Worm (Caenorhabditis elegans) whole organism, young adult: ENCODE data around the gene Y37E11AL.9.

Experiments
- B0261.1 ChIP-seq: sonication (generic microtip); optimal IDR thresholded peaks from 2 replicates; lab custom pipeline; 2016; ENCODE audit warnings: mild to moderate bottlenecking, missing genetic modification characterization, moderate library complexity, missing compliant biosample characterization
- F33H1.4 ChIP-seq: fragments of 200-800 bp; sonication (Bioruptor generic); IDR thresholded peaks from 2 replicates; pipeline ENCODE4 v1.3.6; 2022; ENCODE audit warnings: missing genetic modification reagents, missing genetic modification characterization, missing compliant biosample characterization
- T26A5.8 ChIP-seq: sonication (generic microtip); optimal IDR thresholded peaks from 2 replicates; lab custom pipeline; 2016; ENCODE audit warnings: missing genetic modification characterization, missing compliant biosample characterization
- athp-1 ChIP-seq: sonication (generic microtip); optimal IDR thresholded peaks from 2 replicates; lab custom pipeline; 2017; ENCODE audit warnings: mild to moderate bottlenecking, missing genetic modification characterization, missing compliant biosample characterization
- attf-6 ChIP-seq: fragments of 200-800 bp; sonication (Bioruptor generic); IDR thresholded peaks from 2 replicates; pipeline ENCODE4 v1.3.6; 2022; ENCODE audit warnings: missing genetic modification reagents, missing genetic modification characterization, missing compliant biosample characterization
- bed-1 ChIP-seq: fragments of 200-800 bp; sonication (Bioruptor generic); IDR thresholded peaks from 2 replicates; pipeline ENCODE4 v1.3.6; 2022; ENCODE audit warnings: missing genetic modification reagents, missing genetic modification characterization, missing compliant biosample characterization
- bed-2 ChIP-seq: fragments of 200-800 bp; sonication (Bioruptor generic); IDR thresholded peaks from 2 replicates; pipeline ENCODE4 v1.3.6; 2022; ENCODE audit warnings: missing genetic modification reagents, missing genetic modification characterization, missing compliant biosample characterization
- ccch-3 ChIP-seq: fragments of 200-800 bp; sonication (Bioruptor generic); optimal IDR thresholded peaks from 2 replicates; lab custom pipeline; 2018; ENCODE audit warnings: mild to moderate bottlenecking, missing genetic modification characterization, missing compliant biosample characterization
- ceh-79 ChIP-seq: sonication (generic microtip); optimal IDR thresholded peaks from 2 replicates; lab custom pipeline; 2017; ENCODE audit warnings: mild to moderate bottlenecking, missing genetic modification characterization, missing compliant biosample characterization
- ceh-91 ChIP-seq: fragments of 200-800 bp; sonication (Bioruptor generic); IDR thresholded peaks from 2 replicates; pipeline ENCODE4 v1.3.6; 2022; ENCODE audit warnings: missing genetic modification reagents, missing genetic modification characterization, missing compliant biosample characterization
- dox-1 ChIP-seq: fragments of 200-800 bp; sonication (Bioruptor generic); IDR thresholded peaks from 2 replicates; pipeline ENCODE4 v1.3.6; 2022; ENCODE audit warnings: missing genetic modification reagents, missing genetic modification characterization, missing compliant biosample characterization
- dpff-1 ChIP-seq: sonication (generic microtip); optimal IDR thresholded peaks from 2 replicates; lab custom pipeline; 2017; ENCODE audit warnings: mild to moderate bottlenecking, missing genetic modification characterization, missing compliant biosample characterization
- egrh-3 ChIP-seq: fragments of 200-800 bp; sonication (Bioruptor generic); IDR thresholded peaks from 2 replicates; pipeline ENCODE4 v1.3.6; 2022; ENCODE audit warnings: missing genetic modification reagents, missing genetic modification characterization, missing compliant biosample characterization
- fkh-3 ChIP-seq: sonication (generic microtip); optimal IDR thresholded peaks from 2 replicates; lab custom pipeline; 2016; ENCODE audit warnings: mild to moderate bottlenecking, missing genetic modification characterization, missing compliant biosample characterization
- hlh-12 ChIP-seq: sonication (generic microtip); optimal IDR thresholded peaks from 2 replicates; lab custom pipeline; 2016; ENCODE audit warnings: missing genetic modification characterization, missing compliant biosample characterization
- hmg-20 ChIP-seq: fragments of 200-800 bp; sonication (Bioruptor generic); IDR thresholded peaks from 2 replicates; pipeline ENCODE4 v1.3.6; 2022; ENCODE audit warnings: missing genetic modification reagents, missing genetic modification characterization, missing compliant biosample characterization
- lin-26 ChIP-seq: fragments of 200-800 bp; sonication (Bioruptor generic); IDR thresholded peaks from 2 replicates; pipeline ENCODE4 v1.3.6; 2022; ENCODE audit warnings: missing genetic modification reagents, missing genetic modification characterization, missing compliant biosample characterization
- lsy-27 ChIP-seq: sonication (generic microtip); optimal IDR thresholded peaks from 2 replicates; lab custom pipeline; 2017; ENCODE audit warnings: missing genetic modification characterization, mild to moderate bottlenecking, missing compliant biosample characterization, antibody characterized with exemption, missing genotype, borderline replicate concordance; ENCODE audit not compliant: insufficient read depth
- madf-10 ChIP-seq: sonication (generic microtip); optimal IDR thresholded peaks from 2 replicates; lab custom pipeline; 2016; ENCODE audit warnings: mild to moderate bottlenecking, missing genetic modification characterization, missing compliant biosample characterization
- madf-6 ChIP-seq: fragments of 200-800 bp; sonication (Bioruptor generic); IDR thresholded peaks from 2 replicates; pipeline ENCODE4 v1.3.6; 2022; ENCODE audit warnings: missing genetic modification reagents, missing genetic modification characterization, missing compliant biosample characterization
- mcd-1 ChIP-seq: fragments of 200-800 bp; sonication (Bioruptor generic); IDR thresholded peaks from 2 replicates; pipeline ENCODE4 v1.3.6; 2022; ENCODE audit warnings: missing genetic modification reagents, missing genetic modification characterization, missing compliant biosample characterization
- mxl-1 ChIP-seq: sonication (generic microtip); optimal IDR thresholded peaks from 2 replicates; lab custom pipeline; 2016; ENCODE audit warnings: missing genetic modification characterization, missing compliant biosample characterization
- nfya-1 ChIP-seq: sonication (generic microtip); optimal IDR thresholded peaks from 2 replicates; lab custom pipeline; 2017; ENCODE audit warnings: antibody characterized with exemption, missing compliant biosample characterization, missing genetic modification characterization, borderline replicate concordance; ENCODE audit not compliant: insufficient read depth
- nhr-120 ChIP-seq: fragments of 200-800 bp; sonication (Bioruptor generic); IDR thresholded peaks from 2 replicates; pipeline ENCODE4 v1.3.6; 2022; ENCODE audit warnings: missing genetic modification characterization, missing compliant biosample characterization
- pbrm-1 ChIP-seq: fragments of 200-800 bp; sonication (Bioruptor generic); IDR thresholded peaks from 2 replicates; pipeline ENCODE4 v1.3.6; 2022; ENCODE audit warnings: missing genetic modification reagents, missing genetic modification characterization, missing compliant biosample characterization
- pha-4 ChIP-seq: fragments of 150-350 bp; sonication (generic microtip); optimal IDR thresholded peaks from 2 replicates; lab custom pipeline; 2014; ENCODE audit warnings: missing biosample characterization, missing genetic modification reagents, missing genetic modification characterization
- sea-2 ChIP-seq: fragments of 200-800 bp; sonication (Bioruptor generic); IDR thresholded peaks from 2 replicates; pipeline ENCODE4 v1.3.6; 2022; ENCODE audit warnings: missing genetic modification characterization, missing compliant biosample characterization
- snpc-1.3 ChIP-seq: sonication (generic microtip); optimal IDR thresholded peaks from 2 replicates; lab custom pipeline; 2017; ENCODE audit warnings: missing genetic modification characterization, mild to moderate bottlenecking, missing compliant biosample characterization, antibody characterized with exemption, moderate library complexity, missing genotype, missing genetic modification reagents; ENCODE audit not compliant: insufficient read depth
- snpc-3.4 ChIP-seq: sonication (generic microtip); optimal IDR thresholded peaks from 2 replicates; lab custom pipeline; 2017; ENCODE audit warnings: missing genetic modification characterization, mild to moderate bottlenecking, missing compliant biosample characterization, antibody characterized with exemption, moderate library complexity, missing genotype, missing genetic modification reagents
- tlf-1 ChIP-seq: fragments of 200-800 bp; sonication (Bioruptor generic); optimal IDR thresholded peaks from 2 replicates; lab custom pipeline; 2018; ENCODE audit warnings: mild to moderate bottlenecking, missing genetic modification characterization, missing compliant biosample characterization
- xnd-1 ChIP-seq: sonication (generic microtip); optimal IDR thresholded peaks from 2 replicates; lab custom pipeline; 2016; ENCODE audit warnings: missing genotype, missing genetic modification reagents, missing genetic modification characterization, missing compliant biosample characterization
- zfh-2 ChIP-seq: fragments of 200-800 bp; sonication (Bioruptor generic); conservative IDR thresholded peaks from 2 replicates; pipeline ENCODE4 v1.3.6; 2022; ENCODE audit warnings: missing genetic modification reagents, missing genetic modification characterization, missing compliant biosample characterization
- ztf-6 ChIP-seq: fragments of 200-800 bp; sonication (Bioruptor generic); IDR thresholded peaks from 2 replicates; pipeline ENCODE4 v1.3.6; 2022; ENCODE audit warnings: missing genetic modification reagents, missing genetic modification characterization, missing compliant biosample characterization

Gene Y37E11AL.9

DNA sequence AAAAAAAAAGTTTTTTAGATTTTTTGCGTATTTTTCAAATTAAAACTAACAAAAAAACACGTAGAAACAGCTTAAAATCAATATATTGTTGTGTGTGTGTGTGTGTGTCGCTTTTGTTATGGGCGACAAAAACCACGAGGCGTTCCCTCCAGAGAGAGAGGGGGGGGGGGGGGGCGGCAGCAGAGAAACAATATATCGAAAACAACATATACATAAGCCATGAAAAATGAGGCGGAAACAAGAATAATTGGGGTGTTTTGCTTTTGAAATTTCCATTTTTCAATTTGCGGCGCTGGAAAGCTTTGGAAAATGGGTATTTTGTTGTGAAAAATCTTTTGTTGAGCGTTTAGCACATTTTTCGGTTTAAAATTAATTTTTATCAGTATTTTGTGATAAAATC is 24.9 kb upstream of the Y37E11AL.9 start, which contains the start of gene Y37E11AM.2:
Gene Y37E11AM.2 (minus strand): TSS at position 101 of the 400 bp plus-strand sequence.
- TF ChIP-seq T26A5.8 (no peak), zfh-2 (GFP tag; lab: Robert Waterston, UW) (0 out of 2 replicates have a peak, but pooled peaks have one; percentile 17)

ce11 chrIV:3722690-3723089 is 22.2 kb upstream of the Y37E11AL.9 start, which contains the start of gene Y37E11AM.4:
TSS of gene Y37E11AM.4 (minus strand) at chrIV:3722790.
- TF ChIP-seq hmg-20 (GFP tag; lab: Robert Waterston, UW) (no peak), pha-4 (tag; lab: Kevin White, UChicago) (no peak), sea-2 (no peak), B0261.1 (no peak), egrh-3 (GFP tag; lab: Robert Waterston, UW) (no peak), pbrm-1 (no peak), bed-1 (GFP tag; lab: Robert Waterston, UW) (no peak), lin-26 (GFP tag; lab: Robert Waterston, UW) (no peak), snpc-3.4 (tag; lab: Kevin White, UChicago) (no peak)

DNA sequence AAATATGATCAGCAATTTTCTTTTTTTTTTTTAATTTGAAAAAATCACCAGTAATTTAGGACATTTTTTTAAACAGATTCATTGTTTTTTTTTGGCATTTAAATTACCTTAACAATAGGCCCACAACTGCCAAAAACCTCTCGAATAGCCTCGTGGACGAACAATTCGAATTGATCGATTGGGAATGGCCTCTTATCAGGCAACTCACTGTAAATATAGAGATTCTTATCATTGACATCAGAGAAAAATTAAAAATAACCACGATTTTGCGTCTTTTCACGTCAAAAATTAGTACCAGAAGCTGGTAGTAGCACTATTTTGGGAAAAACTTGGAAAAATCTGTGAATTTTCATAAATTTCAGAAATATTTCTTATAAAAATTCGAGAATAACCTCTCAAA is 21.5 kb upstream of the Y37E11AL.9 start:
- no peak for TF ChIP-seq T26A5.8
- TF ChIP-seq ccch-3 = no peak
- TF ChIP-seq madf-6 (GFP tag; lab: Robert Waterston, UW) = no peak
- TF ChIP-seq dpff-1 = no peak
- no peak for TF ChIP-seq snpc-3.4 (tag; lab: Kevin White, UChicago)
- TF ChIP-seq bed-2 = no peak
- no peak for TF ChIP-seq attf-6 (GFP tag; lab: Robert Waterston, UW)
- no peak for TF ChIP-seq xnd-1
- TF ChIP-seq dox-1 (GFP tag; lab: Robert Waterston, UW) = no peak

DNA sequence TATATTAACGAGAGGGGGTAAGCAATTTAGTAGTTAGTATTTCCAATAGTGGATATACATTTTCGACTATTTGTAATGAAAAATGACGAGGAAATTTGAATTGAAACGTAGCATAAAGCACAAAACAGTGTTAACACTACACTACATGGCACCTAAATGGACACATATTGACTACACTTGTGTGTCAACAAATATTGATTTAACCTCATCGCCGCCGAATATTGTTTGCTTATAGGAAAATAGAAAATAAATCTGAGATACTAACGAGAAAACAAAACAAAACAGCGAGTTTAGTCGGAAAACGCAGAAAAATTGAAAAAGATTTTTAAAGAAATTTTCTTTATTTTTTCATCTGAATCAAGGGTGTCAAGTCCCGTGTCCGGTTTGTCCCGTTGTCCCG is 20.2 kb upstream of the Y37E11AL.9 start:
- TF ChIP-seq ceh-79 (tag; lab: Kevin White, UChicago) (no peak), F33H1.4 (no peak), ceh-91 (GFP tag; lab: Robert Waterston, UW) (no peak), nhr-120 (GFP tag; lab: Robert Waterston, UW) (no peak), nfya-1 (tag; lab: Kevin White, UChicago) (no peak), mcd-1 (GFP tag; lab: Robert Waterston, UW) (no peak), madf-10 (tag; lab: Kevin White, UChicago) (no peak)

DNA sequence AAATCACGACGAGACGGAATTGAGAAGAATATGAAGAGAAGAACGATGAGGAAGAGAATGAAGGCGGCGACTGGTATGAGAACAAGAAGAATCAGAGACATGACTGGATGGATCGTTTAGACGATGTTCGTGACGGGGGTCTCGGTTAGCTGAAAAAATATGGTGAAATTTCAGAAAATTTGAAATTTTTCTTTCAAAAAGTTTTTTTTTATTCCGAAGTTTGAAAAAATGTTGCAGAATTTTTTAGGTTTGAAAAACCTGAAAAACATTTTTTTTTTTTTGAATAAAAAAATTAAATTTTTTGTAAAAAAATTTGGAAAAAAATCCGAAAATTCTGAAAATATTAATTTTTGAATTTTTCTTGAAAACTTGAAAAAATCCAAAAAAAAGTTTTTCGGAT is 18.6 kb upstream of the Y37E11AL.9 start, which contains the start of gene Y37E11AM.3:
Gene Y37E11AM.3 (minus strand): TSS at position 101 of the 400 bp plus-strand sequence.
- TF ChIP-seq athp-1 (tag; lab: Kevin White, UChicago) = no peak
- no peak for TF ChIP-seq mxl-1
- no peak for TF ChIP-seq lsy-27 (tag; lab: Kevin White, UChicago)
- no peak for TF ChIP-seq lin-26 (GFP tag; lab: Robert Waterston, UW)
- no peak for TF ChIP-seq ceh-91 (GFP tag; lab: Robert Waterston, UW)
- TF ChIP-seq zfh-2 (GFP tag; lab: Robert Waterston, UW) = no peak
- TF ChIP-seq hlh-12 (tag; lab: Kevin White, UChicago) = no peak
- TF ChIP-seq snpc-1.3 (tag; lab: Kevin White, UChicago) = no peak
- no peak for TF ChIP-seq nfya-1 (tag; lab: Kevin White, UChicago)
- no peak for TF ChIP-seq ztf-6
- no peak for TF ChIP-seq pbrm-1
- TF ChIP-seq bed-1 (GFP tag; lab: Robert Waterston, UW) = no peak
- no peak for TF ChIP-seq tlf-1 (GFP tag; lab: Kevin White, UChicago)
- TF ChIP-seq fkh-3 = no peak
- TF ChIP-seq, all 124 proteins: peak for 0
